Fruit fly (Drosophila melanogaster) whole organism, embryonic: ENCODE data around the gene CG15425.

ENCODE experiments used
- Ada2b ChIP-seq: fragments of 200-800 bp; sonication (Bioruptor generic); IDR thresholded peaks from 2 replicates; pipeline ENCODE4 v1.3.6; 2022; ENCODE audit warnings: missing biosample characterization, missing genetic modification characterization
- Bgb ChIP-seq: fragments of 200-800 bp; sonication (Bioruptor generic); IDR thresholded peaks from 2 replicates; pipeline ENCODE4 v1.3.6; 2022; ENCODE audit warnings: missing biosample characterization, missing genetic modification characterization; ENCODE audit not compliant: partially characterized antibody
- CG10147 ChIP-seq: fragments of 200-800 bp; sonication (Bioruptor generic); optimal IDR thresholded peaks from 2 replicates; lab custom pipeline; 2019; ENCODE audit warnings: missing biosample characterization, mild to moderate bottlenecking, missing genetic modification characterization, moderate library complexity
- CG10654 ChIP-seq: fragments of 200-800 bp; sonication (Bioruptor generic); optimal IDR thresholded peaks from 2 replicates; lab custom pipeline; 2016; ENCODE audit warnings: missing biosample characterization, missing genetic modification characterization
- CG12744 ChIP-seq: fragments of 200-800 bp; sonication (Bioruptor generic); optimal IDR thresholded peaks from 2 replicates; lab custom pipeline; 2016; ENCODE audit warnings: missing biosample characterization, missing genetic modification characterization
- CG12769 ChIP-seq: fragments of 200-800 bp; sonication (Bioruptor generic); optimal IDR thresholded peaks from 2 replicates; lab custom pipeline; 2019; ENCODE audit warnings: missing biosample characterization, mild to moderate bottlenecking, missing genetic modification characterization, moderate library complexity
- CG15696 ChIP-seq: fragments of 200-800 bp; sonication (Bioruptor generic); optimal IDR thresholded peaks from 2 replicates; lab custom pipeline; 2019; ENCODE audit warnings: missing biosample characterization, mild to moderate bottlenecking, missing genetic modification characterization, moderate library complexity
- CG2129 ChIP-seq: fragments of 200-800 bp; sonication (Bioruptor generic); IDR thresholded peaks from 2 replicates; pipeline ENCODE4 v1.3.6; 2022; ENCODE audit warnings: missing biosample characterization, missing genetic modification characterization; ENCODE audit not compliant: partially characterized antibody
- CG31441 ChIP-seq: fragments of 200-800 bp; sonication (Bioruptor generic); IDR thresholded peaks from 2 replicates; pipeline ENCODE4 v1.3.6; 2022; ENCODE audit warnings: missing biosample characterization, missing genetic modification characterization
- CG3163 ChIP-seq: fragments of 200-800 bp; sonication (Bioruptor generic); optimal IDR thresholded peaks from 3 replicates; lab custom pipeline; 2016; ENCODE audit warnings: missing biosample characterization, missing genetic modification characterization
- CG43689 ChIP-seq: fragments of 200-800 bp; sonication (Bioruptor generic); IDR thresholded peaks from 2 replicates; pipeline ENCODE4 v1.3.6; 2022; ENCODE audit warnings: missing biosample characterization, missing genetic modification characterization
- CG4730 ChIP-seq: fragments of 200-800 bp; sonication (Bioruptor generic); IDR thresholded peaks from 2 replicates; pipeline ENCODE4 v1.3.6; 2022; ENCODE audit warnings: missing biosample characterization, missing genetic modification characterization
- CG6813 ChIP-seq: fragments of 200-800 bp; sonication (Bioruptor generic); optimal IDR thresholded peaks from 2 replicates; lab custom pipeline; 2017; ENCODE audit warnings: missing biosample characterization, missing genetic modification characterization, mild to moderate bottlenecking, moderate library complexity, missing genetic modification reagents
- CG7839 ChIP-seq: fragments of 200-800 bp; sonication (Bioruptor generic); optimal IDR thresholded peaks from 3 replicates; lab custom pipeline; 2018; ENCODE audit warnings: missing biosample characterization, mild to moderate bottlenecking, missing genetic modification characterization, moderate library complexity
- CG8089 ChIP-seq: fragments of 200-800 bp; sonication (Bioruptor generic); optimal IDR thresholded peaks from 3 replicates; lab custom pipeline; 2016; ENCODE audit warnings: missing biosample characterization, missing genetic modification characterization
- CG8478 ChIP-seq: fragments of >200 bp; optimal IDR thresholded peaks from 2 replicates; lab custom pipeline; 2018
- Camta ChIP-seq: fragments of 200-800 bp; sonication (Bioruptor generic); optimal IDR thresholded peaks from 2 replicates; lab custom pipeline; 2016; ENCODE audit warnings: missing biosample characterization, missing genetic modification characterization
- CrebB ChIP-seq: fragments of 200-800 bp; sonication (Bioruptor generic); optimal IDR thresholded peaks from 3 replicates; lab custom pipeline; 2018; ENCODE audit warnings: missing biosample characterization, mild to moderate bottlenecking, missing genetic modification characterization
- ERR ChIP-seq: fragments of 200-800 bp; sonication (Bioruptor generic); optimal IDR thresholded peaks from 2 replicates; lab custom pipeline; 2016; ENCODE audit warnings: missing biosample characterization, missing genetic modification characterization
- Fer2 ChIP-seq: fragments of 200-800 bp; sonication (Bioruptor generic); optimal IDR thresholded peaks from 2 replicates; lab custom pipeline; 2018; ENCODE audit warnings: missing biosample characterization, mild to moderate bottlenecking, missing genetic modification characterization, moderate library complexity
- Gsc ChIP-seq: fragments of 200-800 bp; sonication (Bioruptor generic); IDR thresholded peaks from 2 replicates; pipeline ENCODE4 v1.3.6; 2022; ENCODE audit warnings: missing biosample characterization, missing genetic modification characterization
- Hr3 ChIP-seq: fragments of 200-800 bp; sonication (Bioruptor generic); optimal IDR thresholded peaks from 3 replicates; lab custom pipeline; 2016; ENCODE audit warnings: missing biosample characterization, missing genetic modification characterization
- Mad ChIP-seq: fragments of 200-800 bp; sonication (Bioruptor generic); optimal IDR thresholded peaks from 2 replicates; lab custom pipeline; 2016; ENCODE audit warnings: missing biosample characterization, missing genetic modification characterization
- Sox100B ChIP-seq: fragments of 200-800 bp; sonication (Bioruptor generic); optimal IDR thresholded peaks from 3 replicates; lab custom pipeline; 2018; ENCODE audit warnings: missing biosample characterization, mild to moderate bottlenecking, missing genetic modification characterization
- Stat92E ChIP-seq, 3 experiments: fragments of >200 bp in 2 of 3; fragments of 200-800 bp in 1 of 3; sonication (Bioruptor generic) in 1 of 3; optimal IDR thresholded peaks; 2 replicates each; lab custom pipeline; 2017 to 2019; ENCODE audit warnings: missing biosample characterization in 3 of 3, missing genetic modification characterization in 3 of 3, mild to moderate bottlenecking in 1 of 3, moderate library complexity in 1 of 3
- Xbp1 ChIP-seq: fragments of 200-800 bp; sonication (Bioruptor generic); optimal IDR thresholded peaks from 3 replicates; lab custom pipeline; 2016; ENCODE audit warnings: missing biosample characterization, mild to moderate bottlenecking, missing genetic modification characterization
- ase ChIP-seq: fragments of 200-800 bp; sonication (Bioruptor generic); IDR thresholded peaks from 3 replicates; pipeline ENCODE4 v1.3.6; 2022; ENCODE audit warnings: missing biosample characterization, missing genetic modification characterization
- bigmax ChIP-seq: fragments of 200-800 bp; sonication (Bioruptor generic); optimal IDR thresholded peaks from 2 replicates; lab custom pipeline; 2018; ENCODE audit warnings: missing biosample characterization, mild to moderate bottlenecking, missing genetic modification characterization
- crp ChIP-seq, 2 experiments: fragments of 200-800 bp; sonication (Bioruptor generic); optimal IDR thresholded peaks; 2 replicates in 1 of 2; 3 replicates in 1 of 2; lab custom pipeline; 2017; ENCODE audit warnings: missing biosample characterization in 2 of 2, missing genetic modification characterization in 2 of 2, mild to moderate bottlenecking in 1 of 2, moderate library complexity in 1 of 2
- dmrt99B ChIP-seq: fragments of 200-800 bp; sonication (Bioruptor generic); optimal IDR thresholded peaks from 2 replicates; lab custom pipeline; 2018; ENCODE audit warnings: missing biosample characterization, mild to moderate bottlenecking, missing genetic modification characterization, moderate library complexity
- ems ChIP-seq: fragments of 200-800 bp; sonication (Bioruptor generic); optimal IDR thresholded peaks from 3 replicates; lab custom pipeline; 2016; ENCODE audit warnings: missing biosample characterization, missing genetic modification characterization
- en ChIP-seq: fragments of 200-800 bp; sonication (Bioruptor generic); optimal IDR thresholded peaks from 2 replicates; lab custom pipeline; 2016; ENCODE audit warnings: missing biosample characterization, missing genetic modification characterization
- eyg ChIP-seq: fragments of 200-800 bp; sonication (Bioruptor generic); optimal IDR thresholded peaks from 3 replicates; lab custom pipeline; 2016; ENCODE audit warnings: missing biosample characterization, missing genetic modification characterization
- fru ChIP-seq: fragments of >200 bp; optimal IDR thresholded peaks from 2 replicates; lab custom pipeline; 2017
- hb ChIP-seq: fragments of 200-800 bp; sonication (Bioruptor generic); IDR thresholded peaks from 3 replicates; pipeline ENCODE4 v1.3.6; 2022; ENCODE audit warnings: missing biosample characterization, missing genetic modification characterization; ENCODE audit not compliant: partially characterized antibody
- lmd ChIP-seq: fragments of 200-800 bp; sonication (Bioruptor generic); IDR thresholded peaks from 2 replicates; pipeline ENCODE4 v1.3.6; 2022; ENCODE audit warnings: missing biosample characterization, missing genetic modification characterization
- luna ChIP-seq: fragments of 200-800 bp; sonication (Bioruptor generic); optimal IDR thresholded peaks from 2 replicates; lab custom pipeline; 2016; ENCODE audit warnings: missing biosample characterization, missing genetic modification characterization
- mam ChIP-seq: fragments of 200-800 bp; sonication (Bioruptor generic); optimal IDR thresholded peaks from 3 replicates; lab custom pipeline; 2016; ENCODE audit warnings: missing biosample characterization, missing genetic modification characterization
- nau ChIP-seq: fragments of 200-800 bp; sonication (Bioruptor generic); optimal IDR thresholded peaks from 3 replicates; lab custom pipeline; 2017; ENCODE audit warnings: missing biosample characterization, mild to moderate bottlenecking, missing genetic modification characterization, missing genetic modification reagents
- p53 ChIP-seq: fragments of 200-800 bp; sonication (Bioruptor generic); optimal IDR thresholded peaks from 2 replicates; lab custom pipeline; 2016; ENCODE audit warnings: missing biosample characterization, missing genetic modification characterization
- pum ChIP-seq: fragments of 200-800 bp; sonication (Bioruptor generic); optimal IDR thresholded peaks from 2 replicates; lab custom pipeline; 2016; ENCODE audit warnings: missing biosample characterization, missing genetic modification characterization
- run ChIP-seq: fragments of 200-800 bp; sonication (Bioruptor generic); optimal IDR thresholded peaks from 3 replicates; lab custom pipeline; 2018; ENCODE audit warnings: missing biosample characterization, mild to moderate bottlenecking, missing genetic modification characterization
- sna ChIP-seq: fragments of 200-800 bp; sonication (Bioruptor generic); IDR thresholded peaks from 2 replicates; pipeline ENCODE4 v1.3.6; 2022; ENCODE audit warnings: missing biosample characterization, missing genetic modification characterization; ENCODE audit not compliant: partially characterized antibody
- stwl ChIP-seq: fragments of 200-800 bp; sonication (Bioruptor generic); optimal IDR thresholded peaks from 3 replicates; lab custom pipeline; 2018; ENCODE audit warnings: missing biosample characterization, mild to moderate bottlenecking, missing genetic modification characterization, moderate library complexity
- tgo ChIP-seq: fragments of 200-800 bp; sonication (Bioruptor generic); IDR thresholded peaks from 3 replicates; pipeline ENCODE4 v1.3.6; 2022; ENCODE audit warnings: missing biosample characterization, missing genetic modification characterization
- tio ChIP-seq: fragments of 200-800 bp; sonication (Bioruptor generic); optimal IDR thresholded peaks from 2 replicates; lab custom pipeline; 2017; ENCODE audit warnings: missing biosample characterization, missing genetic modification characterization, inconsistent platforms
- trem ChIP-seq: fragments of 200-800 bp; optimal IDR thresholded peaks from 3 replicates; lab custom pipeline; 2019; ENCODE audit warnings: missing biosample characterization, mild to moderate bottlenecking, missing genetic modification characterization, moderate library complexity
- twi ChIP-seq: fragments of 200-800 bp; optimal IDR thresholded peaks from 2 replicates; lab custom pipeline; 2019; ENCODE audit warnings: missing biosample characterization, mild to moderate bottlenecking, missing genetic modification characterization, moderate library complexity
- vvl ChIP-seq: fragments of 200-800 bp; sonication (Bioruptor generic); IDR thresholded peaks from 2 replicates; pipeline ENCODE4 v1.3.6; 2022; ENCODE audit warnings: missing biosample characterization, missing genetic modification characterization
- wor ChIP-seq: fragments of 200-800 bp; sonication (Bioruptor generic); IDR thresholded peaks from 2 replicates; pipeline ENCODE4 v1.3.6; 2022; ENCODE audit warnings: missing biosample characterization, missing genetic modification characterization

Gene CG15425

DNA sequence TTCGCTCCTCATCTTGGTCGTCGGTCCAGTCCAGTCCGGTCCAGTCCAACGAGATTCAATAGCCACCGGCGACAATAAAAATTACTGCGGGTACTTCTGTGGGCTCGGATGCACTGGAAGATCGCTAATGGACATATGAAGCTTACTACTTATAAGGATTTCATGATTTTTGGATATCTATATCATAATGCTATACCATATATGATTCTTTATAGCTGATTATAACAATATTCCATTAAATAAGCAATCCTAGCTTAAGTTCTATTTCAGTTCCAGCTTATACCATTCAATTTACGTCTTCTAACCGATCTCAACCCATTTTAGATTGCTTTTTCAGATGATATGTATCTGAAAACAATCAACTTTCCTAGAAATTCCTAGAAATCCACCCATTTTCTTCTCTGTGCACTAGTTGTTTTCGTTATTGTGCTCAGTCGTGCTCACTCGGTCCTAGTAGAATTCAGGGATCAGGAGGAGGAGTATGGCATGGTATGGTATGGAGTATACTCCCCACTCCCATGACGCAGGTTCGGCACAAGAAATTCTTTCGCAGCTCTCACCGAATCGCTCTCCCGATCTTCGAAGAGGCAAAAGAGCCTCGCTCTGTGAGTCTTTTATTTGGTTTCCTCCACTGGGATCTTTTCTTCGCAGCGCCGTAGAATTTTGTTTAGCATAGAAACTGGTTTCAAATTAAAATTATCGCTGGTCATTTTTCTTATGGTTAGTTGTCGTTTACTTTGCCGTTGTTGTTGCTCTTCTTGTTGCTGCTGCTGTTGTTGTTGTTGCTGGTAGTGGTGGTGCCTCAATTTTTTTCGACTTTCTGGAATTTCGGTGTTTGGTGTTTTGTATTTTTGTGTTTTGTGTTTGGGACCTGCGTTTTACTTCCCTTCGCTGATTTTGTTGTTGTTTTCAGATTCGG is 35.1 kb upstream of the CG15425 start (continued):
- TF ChIP-seq Mad (no peak), twi (tag; lab: Kevin White, UChicago) (no peak), CG15696 (peak; percentile 63), ems (GFP tag; lab: Kevin White, UChicago) (no peak), CG43689 (GFP tag; lab: Robert Waterston, UW) (no peak), CG10147 (GFP tag; lab: Kevin White, UChicago) (no peak), Gsc (GFP tag; lab: Robert Waterston, UW) (no peak), tgo (GFP tag; lab: Robert Waterston, UW) (no peak), ERR (GFP tag; lab: Kevin White, UChicago) (no peak), lmd (GFP tag; lab: Robert Waterston, UW) (no peak), Fer2 (no peak), sna (GFP tag; lab: Robert Waterston, UW) (no peak), CG10654 (GFP tag; lab: Kevin White, UChicago) (no peak), Xbp1 (GFP tag; lab: Kevin White, UChicago) (no peak), Stat92E (GFP tag; optimal IDR thresholded peaks at IDR 0.05; lab: Kevin White, UChicago) (no peak), pum (GFP tag; lab: Kevin White, UChicago) (no peak), CG12769 (peak; percentile 1), luna (GFP tag; lab: Kevin White, UChicago) (no peak), CG6813 (GFP tag; lab: Kevin White, UChicago) (no peak), CrebB (tag; lab: Kevin White, UChicago) (no peak), eyg (GFP tag; lab: Kevin White, UChicago) (no peak), CG12744 (no peak), stwl (no peak), CG31441 (GFP tag; lab: Robert Waterston, UW) (peak; percentile 39; the same call in 1 of the 2 replicates), CG8089 (no peak), mam (no peak), tio (peak; percentile 35), Bgb (no peak), dmrt99B (tag; lab: Kevin White, UChicago) (no peak), Sox100B (GFP tag; lab: Kevin White, UChicago) (no peak), run (tag; lab: Kevin White, UChicago) (no peak), wor (GFP tag; lab: Robert Waterston, UW) (no peak), Camta (GFP tag; lab: Kevin White, UChicago) (no peak), vvl (GFP tag; lab: Robert Waterston, UW) (no peak), nau (no peak), CG3163 (GFP tag; lab: Kevin White, UChicago) (no peak), hb (GFP tag; lab: Robert Waterston, UW) (no peak), p53 (GFP tag; lab: Kevin White, UChicago) (no peak), Ada2b (GFP tag; lab: Robert Waterston, UW) (no peak), crp (GFP tag; optimal IDR thresholded peaks at IDR 0.05; lab: Kevin White, UChicago) (no peak), CG4730 (GFP tag; lab: Robert Waterston, UW) (no peak), CG2129 (GFP tag; lab: Robert Waterston, UW) (no peak), en (no peak), Hr3 (GFP tag; lab: Kevin White, UChicago) (peak; percentile 5), fru (lab: Kevin White, UChicago) (no peak), trem (tag; lab: Kevin White, UChicago) (peak; percentile 42), bigmax (no peak), ase (GFP tag; lab: Robert Waterston, UW) (no peak), CG8478 (lab: Kevin White, UChicago) (no peak), CG7839 (tag; lab: Kevin White, UChicago) (no peak)
